Fruit fly (Drosophila melanogaster) whole organism, embryonic: Measurements from ENCODE around the gene RhoGAP18B.

Experiments
- CG1024 ChIP-seq: fragments of 200-800 bp; sonication (Bioruptor generic); IDR thresholded peaks from 2 replicates; pipeline ENCODE4 v1.3.6; 2022; ENCODE audit warnings: missing biosample characterization, missing genetic modification characterization
- CG10543 ChIP-seq: fragments of 200-800 bp; sonication (Bioruptor generic); optimal IDR thresholded peaks from 3 replicates; lab custom pipeline; 2017; ENCODE audit warnings: missing biosample characterization, mild to moderate bottlenecking, missing genetic modification characterization, moderate library complexity
- CG11695 ChIP-seq: fragments of 200-800 bp; sonication (Bioruptor generic); IDR thresholded peaks from 3 replicates; pipeline ENCODE4 v1.3.6; 2022; ENCODE audit warnings: missing biosample characterization, missing genetic modification characterization
- CG12104 ChIP-seq: fragments of 200-800 bp; sonication (Bioruptor generic); optimal IDR thresholded peaks from 3 replicates; lab custom pipeline; 2016; ENCODE audit warnings: missing biosample characterization, missing genetic modification characterization
- CG12299 ChIP-seq: fragments of 200-800 bp; sonication (Bioruptor generic); optimal IDR thresholded peaks from 2 replicates; lab custom pipeline; 2018; ENCODE audit warnings: missing biosample characterization, mild to moderate bottlenecking, missing genetic modification characterization
- CG12659 ChIP-seq: fragments of 200-800 bp; sonication (Bioruptor generic); optimal IDR thresholded peaks from 3 replicates; lab custom pipeline; 2017; ENCODE audit warnings: mild to moderate bottlenecking, missing biosample characterization, missing genetic modification reagents, missing genetic modification characterization
- CG13287 ChIP-seq: fragments of 200-800 bp; sonication (Bioruptor generic); IDR thresholded peaks from 2 replicates; pipeline ENCODE4 v1.3.6; 2022; ENCODE audit warnings: missing biosample characterization, missing genetic modification characterization; ENCODE audit not compliant: partially characterized antibody
- CG13424 ChIP-seq: fragments of 200-800 bp; sonication (Bioruptor generic); optimal IDR thresholded peaks from 2 replicates; lab custom pipeline; 2019; ENCODE audit warnings: missing biosample characterization, mild to moderate bottlenecking, missing genetic modification characterization, moderate library complexity
- CG3163 ChIP-seq: fragments of 200-800 bp; sonication (Bioruptor generic); optimal IDR thresholded peaks from 3 replicates; lab custom pipeline; 2016; ENCODE audit warnings: missing biosample characterization, missing genetic modification characterization
- CG34376 ChIP-seq: fragments of 200-800 bp; sonication (Bioruptor generic); optimal IDR thresholded peaks from 2 replicates; lab custom pipeline; 2018; ENCODE audit warnings: missing biosample characterization, mild to moderate bottlenecking, missing genetic modification characterization
- CG3847 ChIP-seq: fragments of 200-800 bp; sonication (Bioruptor generic); IDR thresholded peaks from 2 replicates; pipeline ENCODE4 v1.3.6; 2022; ENCODE audit warnings: missing biosample characterization, missing genetic modification characterization
- CG6765 ChIP-seq: fragments of 200-800 bp; sonication (Bioruptor generic); optimal IDR thresholded peaks from 3 replicates; lab custom pipeline; 2017; ENCODE audit warnings: missing biosample characterization, mild to moderate bottlenecking, missing genetic modification characterization
- CG6854 ChIP-seq: fragments of 200-800 bp; sonication (Bioruptor generic); optimal IDR thresholded peaks from 3 replicates; lab custom pipeline; 2017; ENCODE audit warnings: missing biosample characterization, mild to moderate bottlenecking, missing genetic modification characterization
- CG7786 ChIP-seq: fragments of 200-800 bp; sonication (Bioruptor generic); optimal IDR thresholded peaks from 2 replicates; lab custom pipeline; 2016; ENCODE audit warnings: missing biosample characterization, missing genetic modification characterization
- CG8388 ChIP-seq: fragments of 200-800 bp; sonication (Bioruptor generic); optimal IDR thresholded peaks from 2 replicates; lab custom pipeline; 2019; ENCODE audit warnings: missing biosample characterization, mild to moderate bottlenecking, missing genetic modification characterization, moderate library complexity
- CG9215 ChIP-seq: fragments of 200-800 bp; sonication (Bioruptor generic); IDR thresholded peaks from 2 replicates; pipeline ENCODE4 v1.3.6; 2022; ENCODE audit warnings: missing biosample characterization, missing genetic modification characterization
- CG9876 ChIP-seq: fragments of 200-800 bp; sonication (Bioruptor generic); optimal IDR thresholded peaks from 2 replicates; lab custom pipeline; 2016; ENCODE audit warnings: missing biosample characterization, missing genetic modification characterization
- D ChIP-seq, 2 experiments: fragments of 200-800 bp in 1 of 2; fragments of >200 bp in 1 of 2; sonication (Bioruptor generic) in 1 of 2; optimal IDR thresholded peaks; 2 replicates in 1 of 2; 3 replicates in 1 of 2; lab custom pipeline; 2017; ENCODE audit warnings: mild to moderate bottlenecking in 1 of 2, missing biosample characterization in 1 of 2, missing genetic modification characterization in 1 of 2, missing genetic modification reagents in 1 of 2
- Doc2 ChIP-seq: fragments of 200-800 bp; sonication (Bioruptor generic); IDR thresholded peaks from 2 replicates; pipeline ENCODE4 v1.3.6; 2022; ENCODE audit warnings: missing biosample characterization, missing genetic modification characterization
- Dp ChIP-seq: fragments of 200-800 bp; sonication (Bioruptor generic); optimal IDR thresholded peaks from 2 replicates; lab custom pipeline; 2018; ENCODE audit warnings: missing biosample characterization, mild to moderate bottlenecking, missing genetic modification characterization, moderate library complexity
- Hr39 ChIP-seq: fragments of >200 bp; optimal IDR thresholded peaks from 2 replicates; lab custom pipeline; 2017
- Jarid2 ChIP-seq: fragments of 200-800 bp; sonication (Bioruptor generic); optimal IDR thresholded peaks from 3 replicates; lab custom pipeline; 2017; ENCODE audit warnings: mild to moderate bottlenecking, missing biosample characterization, missing genetic modification reagents, missing genetic modification characterization
- Lim3 ChIP-seq: fragments of 200-800 bp; sonication (Bioruptor generic); IDR thresholded peaks from 2 replicates; pipeline ENCODE4 v1.3.6; 2022; ENCODE audit warnings: missing biosample characterization, missing genetic modification characterization
- Myb ChIP-seq: fragments of 200-800 bp; sonication (Bioruptor generic); optimal IDR thresholded peaks from 2 replicates; lab custom pipeline; 2016; ENCODE audit warnings: missing biosample characterization, missing genetic modification characterization
- NC2α ChIP-seq: fragments of 200-800 bp; sonication (Bioruptor generic); optimal IDR thresholded peaks from 2 replicates; lab custom pipeline; 2016; ENCODE audit warnings: missing biosample characterization, missing genetic modification characterization
- Oaz ChIP-seq: fragments of 200-800 bp; sonication (Bioruptor generic); IDR thresholded peaks from 2 replicates; pipeline ENCODE4 v1.3.6; 2022; ENCODE audit warnings: missing biosample characterization, missing genetic modification characterization
- Optix ChIP-seq: fragments of 200-800 bp; sonication (Bioruptor generic); IDR thresholded peaks from 3 replicates; pipeline ENCODE4 v1.3.6; 2022; ENCODE audit warnings: missing biosample characterization, missing genetic modification characterization
- Sox102F ChIP-seq: fragments of 200-800 bp; sonication (Bioruptor generic); optimal IDR thresholded peaks from 2 replicates; lab custom pipeline; 2018; ENCODE audit warnings: missing biosample characterization, mild to moderate bottlenecking, missing genetic modification characterization, moderate library complexity
- bcd ChIP-seq: fragments of 200-800 bp; sonication (Bioruptor generic); optimal IDR thresholded peaks from 2 replicates; lab custom pipeline; 2017; ENCODE audit warnings: missing biosample characterization, mild to moderate bottlenecking, missing genetic modification characterization
- bigmax ChIP-seq: fragments of 200-800 bp; sonication (Bioruptor generic); optimal IDR thresholded peaks from 2 replicates; lab custom pipeline; 2018; ENCODE audit warnings: missing biosample characterization, mild to moderate bottlenecking, missing genetic modification characterization
- da ChIP-seq: fragments of 200-800 bp; sonication (Bioruptor generic); optimal IDR thresholded peaks from 2 replicates; lab custom pipeline; 2016; ENCODE audit warnings: missing biosample characterization, missing genetic modification characterization
- esg ChIP-seq: fragments of 200-800 bp; sonication (Bioruptor generic); conservative IDR thresholded peaks from 2 replicates; pipeline ENCODE4 v1.3.6; 2022; ENCODE audit warnings: missing biosample characterization, missing genetic modification characterization
- fd3F ChIP-seq: fragments of 200-800 bp; sonication (Bioruptor generic); optimal IDR thresholded peaks from 2 replicates; lab custom pipeline; 2018; ENCODE audit warnings: missing biosample characterization, mild to moderate bottlenecking, missing genetic modification characterization, moderate library complexity
- fd96Cb ChIP-seq: fragments of 200-800 bp; sonication (Bioruptor generic); optimal IDR thresholded peaks from 2 replicates; lab custom pipeline; 2018; ENCODE audit warnings: missing biosample characterization, mild to moderate bottlenecking, missing genetic modification characterization, moderate library complexity
- grn ChIP-seq: fragments of 200-800 bp; sonication (Bioruptor generic); optimal IDR thresholded peaks from 3 replicates; lab custom pipeline; 2017; ENCODE audit warnings: missing biosample characterization, missing genetic modification characterization
- inv ChIP-seq: fragments of 200-800 bp; sonication (Bioruptor generic); IDR thresholded peaks from 2 replicates; pipeline ENCODE4 v1.3.6; 2022; ENCODE audit warnings: missing biosample characterization, missing genetic modification characterization; ENCODE audit not compliant: partially characterized antibody
- jigr1 ChIP-seq: fragments of 200-800 bp; sonication (Bioruptor generic); IDR thresholded peaks from 3 replicates; pipeline ENCODE4 v1.3.6; 2022; ENCODE audit warnings: missing biosample characterization, missing genetic modification characterization
- jing ChIP-seq: fragments of 200-800 bp; sonication (Bioruptor generic); optimal IDR thresholded peaks from 2 replicates; lab custom pipeline; 2018; ENCODE audit warnings: missing biosample characterization, mild to moderate bottlenecking, missing genetic modification characterization
- kah ChIP-seq: fragments of 200-800 bp; sonication (Bioruptor generic); optimal IDR thresholded peaks from 2 replicates; lab custom pipeline; 2018; ENCODE audit warnings: missing biosample characterization, mild to moderate bottlenecking, missing genetic modification characterization
- lola ChIP-seq, 3 experiments: fragments of >200 bp in 2 of 3; fragments of 200-800 bp in 1 of 3; sonication (Bioruptor generic) in 1 of 3; optimal IDR thresholded peaks; 2 replicates each; lab custom pipeline; 2017 to 2019; ENCODE audit warnings: missing biosample characterization in 3 of 3, missing genetic modification characterization in 3 of 3, mild to moderate bottlenecking in 1 of 3, moderate library complexity in 1 of 3
- luna ChIP-seq: fragments of 200-800 bp; sonication (Bioruptor generic); optimal IDR thresholded peaks from 2 replicates; lab custom pipeline; 2016; ENCODE audit warnings: missing biosample characterization, missing genetic modification characterization
- nom ChIP-seq: fragments of 200-800 bp; sonication (Bioruptor generic); optimal IDR thresholded peaks from 2 replicates; lab custom pipeline; 2017; ENCODE audit warnings: missing biosample characterization, missing genetic modification characterization, mild to moderate bottlenecking, moderate library complexity, missing genetic modification reagents
- pnt ChIP-seq: fragments of 200-800 bp; sonication (Bioruptor generic); optimal IDR thresholded peaks from 3 replicates; lab custom pipeline; 2016; ENCODE audit warnings: missing biosample characterization, missing genetic modification characterization
- pzg ChIP-seq: fragments of 200-800 bp; sonication (Bioruptor generic); optimal IDR thresholded peaks from 3 replicates; lab custom pipeline; 2018; ENCODE audit warnings: missing biosample characterization, mild to moderate bottlenecking, missing genetic modification characterization, moderate library complexity
- ranshi ChIP-seq: fragments of 200-800 bp; sonication (Bioruptor generic); IDR thresholded peaks from 2 replicates; pipeline ENCODE4 v1.3.6; 2022; ENCODE audit warnings: missing biosample characterization, missing genetic modification characterization
- sens ChIP-seq: fragments of 200-800 bp; sonication (Bioruptor generic); peaks from one replicate; lab custom pipeline; 2016; ENCODE audit warnings: missing biosample characterization, missing genetic modification characterization
- sob ChIP-seq: fragments of 200-800 bp; sonication (Bioruptor generic); IDR thresholded peaks from 2 replicates; pipeline ENCODE4 v1.3.6; 2022; ENCODE audit warnings: missing biosample characterization, missing genetic modification characterization
- sr ChIP-seq: fragments of 200-800 bp; sonication (Bioruptor generic); IDR thresholded peaks from 3 replicates; pipeline ENCODE4 v1.3.6; 2022; ENCODE audit warnings: missing biosample characterization, missing genetic modification characterization
- tap ChIP-seq: fragments of 200-800 bp; optimal IDR thresholded peaks from 3 replicates; lab custom pipeline; 2019; ENCODE audit warnings: missing biosample characterization, mild to moderate bottlenecking, missing genetic modification characterization, moderate library complexity

RhoGAP18B gene

dm6 chrX:19152570-19153287 lies 14.2 kb downstream of the RhoGAP18B start (continued):
- TF ChIP-seq CG13287 (GFP tag; lab: Robert Waterston, UW), result no peak
- TF ChIP-seq esg (GFP tag; lab: Robert Waterston, UW), result peak; percentile 35; the same call in 1 of the 2 replicates
- peak in 1 of 3 experiments; percentile 64 for TF ChIP-seq lola (GFP tag; optimal IDR thresholded peaks at IDR 0.05; lab: Kevin White, UChicago)
- no peak for TF ChIP-seq grn (GFP tag; lab: Kevin White, UChicago)
- no peak for TF ChIP-seq luna (GFP tag; lab: Kevin White, UChicago)
- peak; percentile 85 for TF ChIP-seq sens (GFP tag; lab: Kevin White, UChicago)
- TF ChIP-seq CG12659 (GFP tag; lab: Kevin White, UChicago), result peak; percentile 48
- no peak for TF ChIP-seq CG7786
- no peak for TF ChIP-seq Dp (GFP tag; lab: Kevin White, UChicago)
- TF ChIP-seq CG12104 (GFP tag; lab: Kevin White, UChicago), result peak; percentile 61
- no peak for TF ChIP-seq sr (GFP tag; lab: Robert Waterston, UW)
- no peak for TF ChIP-seq CG1024
- no peak for TF ChIP-seq inv (GFP tag; lab: Robert Waterston, UW)
- no peak for TF ChIP-seq CG10543 (GFP tag; lab: Kevin White, UChicago)
- peak; percentile 61 for TF ChIP-seq CG13424 (tag; lab: Kevin White, UChicago)
- no peak for TF ChIP-seq jing (GFP tag; lab: Kevin White, UChicago)
- TF ChIP-seq tap (tag; lab: Kevin White, UChicago), result no peak
- TF ChIP-seq CG34376 (GFP tag; lab: Kevin White, UChicago), result no peak
- 0 out of 2 replicates have a peak, but pooled peaks have one; percentile 13 for TF ChIP-seq sob (GFP tag; lab: Robert Waterston, UW)
- no peak for TF ChIP-seq CG6765 (GFP tag; lab: Kevin White, UChicago)
- TF ChIP-seq D (optimal IDR thresholded peaks at IDR 0.05; lab: Kevin White, UChicago), result no peak
- peak; percentile 70 for TF ChIP-seq D (GFP tag; optimal IDR thresholded peaks at IDR 0.05; lab: Kevin White, UChicago)
- TF ChIP-seq Myb (GFP tag; lab: Kevin White, UChicago), result no peak
- no peak for TF ChIP-seq NC2α (GFP tag; lab: Kevin White, UChicago)
- no peak for TF ChIP-seq Lim3 (GFP tag; lab: Robert Waterston, UW)
- no peak for TF ChIP-seq Hr39 (lab: Kevin White, UChicago)
- no peak for TF ChIP-seq Optix (GFP tag; lab: Robert Waterston, UW)
- no peak for TF ChIP-seq pnt (GFP tag; lab: Kevin White, UChicago)
- peak; percentile 77 for TF ChIP-seq Sox102F
- TF ChIP-seq pzg, result no peak
- TF ChIP-seq CG9215 (GFP tag; lab: Robert Waterston, UW), result no peak
- no peak for TF ChIP-seq Doc2
- TF ChIP-seq CG6854, result no peak
- TF ChIP-seq Oaz (GFP tag; lab: Robert Waterston, UW), result no peak
- no peak for TF ChIP-seq kah (GFP tag; lab: Kevin White, UChicago)
- no peak for TF ChIP-seq bigmax
- TF ChIP-seq CG11695 (GFP tag; lab: Robert Waterston, UW), result peak; percentile 40; the same call in 1 of the 3 replicates
- peak; percentile 53 for TF ChIP-seq bcd (GFP tag; lab: Kevin White, UChicago)
- no peak for TF ChIP-seq CG3163 (GFP tag; lab: Kevin White, UChicago)
- TF ChIP-seq CG3847 (GFP tag; lab: Robert Waterston, UW), result peak; percentile 31; the same call in 1 of the 2 replicates
- TF ChIP-seq nom (GFP tag; lab: Kevin White, UChicago), result no peak
- no peak for TF ChIP-seq jigr1
- peak; percentile 43 for TF ChIP-seq fd3F (GFP tag; lab: Kevin White, UChicago)
- no peak for TF ChIP-seq CG9876 (GFP tag; lab: Kevin White, UChicago)
- TF ChIP-seq da (GFP tag; lab: Kevin White, UChicago), result no peak
- TF ChIP-seq ranshi (GFP tag; lab: Robert Waterston, UW), result peak; percentile 45; the same call in 1 of the 2 replicates
- no peak for TF ChIP-seq Jarid2
- peak; percentile 70 for TF ChIP-seq fd96Cb (tag; lab: Kevin White, UChicago)
- TF ChIP-seq CG12299 (tag; lab: Kevin White, UChicago), result peak; percentile 18
- TF ChIP-seq CG8388 (GFP tag; lab: Kevin White, UChicago), result peak; percentile 64
